Fruit fly (Drosophila melanogaster) whole organism, embryonic: Measurements from ENCODE around the gene Pcd.

ENCODE experiments used
- BEAF-32 ChIP-seq: fragments of 200-800 bp; sonication (Bioruptor generic); optimal IDR thresholded peaks from 3 replicates; lab custom pipeline; 2017; ENCODE audit warnings: missing biosample characterization, missing genetic modification characterization, mild to moderate bottlenecking, moderate library complexity, missing genetic modification reagents
- Bgb ChIP-seq: fragments of 200-800 bp; sonication (Bioruptor generic); IDR thresholded peaks from 2 replicates; pipeline ENCODE4 v1.3.6; 2022; ENCODE audit warnings: missing biosample characterization, missing genetic modification characterization; ENCODE audit not compliant: partially characterized antibody
- CG10565 ChIP-seq: fragments of 200-800 bp; sonication (Bioruptor generic); optimal IDR thresholded peaks from 3 replicates; lab custom pipeline; 2016; ENCODE audit warnings: missing biosample characterization, mild to moderate bottlenecking, missing genetic modification characterization
- CG12299 ChIP-seq: fragments of 200-800 bp; sonication (Bioruptor generic); optimal IDR thresholded peaks from 2 replicates; lab custom pipeline; 2018; ENCODE audit warnings: missing biosample characterization, mild to moderate bottlenecking, missing genetic modification characterization
- CG13775 ChIP-seq: fragments of 200-800 bp; sonication (Bioruptor generic); optimal IDR thresholded peaks from 3 replicates; lab custom pipeline; 2017; ENCODE audit warnings: missing biosample characterization, mild to moderate bottlenecking, missing genetic modification characterization
- CG14014 ChIP-seq: fragments of 200-800 bp; sonication (Bioruptor generic); IDR thresholded peaks from 2 replicates; pipeline ENCODE4 v1.3.6; 2022; ENCODE audit warnings: missing biosample characterization, missing genetic modification characterization
- CG14710 ChIP-seq: fragments of 200-800 bp; sonication (Bioruptor generic); optimal IDR thresholded peaks from 3 replicates; lab custom pipeline; 2019; ENCODE audit warnings: missing biosample characterization, mild to moderate bottlenecking, missing genetic modification characterization, moderate library complexity
- CG15073 ChIP-seq: fragments of 200-800 bp; sonication (Bioruptor generic); optimal IDR thresholded peaks from 2 replicates; lab custom pipeline; 2016; ENCODE audit warnings: missing biosample characterization, missing genetic modification characterization
- CG1602 ChIP-seq: fragments of 200-800 bp; sonication (Bioruptor generic); optimal IDR thresholded peaks from 3 replicates; lab custom pipeline; 2016; ENCODE audit warnings: missing biosample characterization, missing genetic modification characterization
- CG1647 ChIP-seq: fragments of 200-800 bp; sonication (Bioruptor generic); optimal IDR thresholded peaks from 3 replicates; lab custom pipeline; 2016; ENCODE audit warnings: missing biosample characterization, missing genetic modification characterization
- CG2116 ChIP-seq: fragments of 200-800 bp; sonication (Bioruptor generic); optimal IDR thresholded peaks from 3 replicates; lab custom pipeline; 2018; ENCODE audit warnings: missing biosample characterization, mild to moderate bottlenecking, missing genetic modification characterization
- CG2129 ChIP-seq: fragments of 200-800 bp; sonication (Bioruptor generic); IDR thresholded peaks from 2 replicates; pipeline ENCODE4 v1.3.6; 2022; ENCODE audit warnings: missing biosample characterization, missing genetic modification characterization; ENCODE audit not compliant: partially characterized antibody
- CG2199 ChIP-seq: fragments of 200-800 bp; sonication (Bioruptor generic); IDR thresholded peaks from 3 replicates; pipeline ENCODE4 v1.3.6; 2022; ENCODE audit warnings: missing biosample characterization, missing genetic modification characterization
- CG2202 ChIP-seq: fragments of 200-800 bp; sonication (Bioruptor generic); optimal IDR thresholded peaks from 2 replicates; lab custom pipeline; 2018; ENCODE audit warnings: missing biosample characterization, mild to moderate bottlenecking, missing genetic modification characterization
- CG31224 ChIP-seq: fragments of 200-800 bp; sonication (Bioruptor generic); IDR thresholded peaks from 2 replicates; pipeline ENCODE4 v1.3.6; 2022; ENCODE audit warnings: missing biosample characterization, missing genetic modification characterization
- CG34422 ChIP-seq: fragments of 200-800 bp; sonication (Bioruptor generic); IDR thresholded peaks from 3 replicates; pipeline ENCODE4 v1.3.6; 2022; ENCODE audit warnings: missing biosample characterization, missing genetic modification characterization
- CG4328 ChIP-seq: fragments of 200-800 bp; sonication (Bioruptor generic); optimal IDR thresholded peaks from 3 replicates; lab custom pipeline; 2017; ENCODE audit warnings: missing biosample characterization, missing genetic modification reagents, missing genetic modification characterization
- CG6791 ChIP-seq: fragments of 200-800 bp; sonication (Bioruptor generic); IDR thresholded peaks from 3 replicates; pipeline ENCODE4 v1.3.6; 2022; ENCODE audit warnings: missing biosample characterization, missing genetic modification characterization; ENCODE audit not compliant: partially characterized antibody
- CG8924 ChIP-seq: fragments of 200-800 bp; optimal IDR thresholded peaks from 3 replicates; lab custom pipeline; 2019; ENCODE audit warnings: missing biosample characterization, mild to moderate bottlenecking, missing genetic modification characterization, moderate library complexity
- Dip2 ChIP-seq: fragments of 200-800 bp; sonication (Bioruptor generic); IDR thresholded peaks from 2 replicates; pipeline ENCODE4 v1.3.6; 2022; ENCODE audit warnings: missing biosample characterization, missing genetic modification characterization
- Doc3 ChIP-seq: fragments of 200-800 bp; sonication (Bioruptor generic); IDR thresholded peaks from 3 replicates; pipeline ENCODE4 v1.3.6; 2022; ENCODE audit warnings: missing biosample characterization, missing genetic modification characterization; ENCODE audit not compliant: partially characterized antibody
- HHEX ChIP-seq: fragments of 200-800 bp; sonication (Bioruptor generic); optimal IDR thresholded peaks from 3 replicates; lab custom pipeline; 2017; ENCODE audit warnings: missing biosample characterization, mild to moderate bottlenecking, missing genetic modification characterization, missing genetic modification reagents
- Hr3 ChIP-seq: fragments of 200-800 bp; sonication (Bioruptor generic); optimal IDR thresholded peaks from 3 replicates; lab custom pipeline; 2016; ENCODE audit warnings: missing biosample characterization, missing genetic modification characterization
- Neu2 ChIP-seq: fragments of 200-800 bp; sonication (Bioruptor generic); optimal IDR thresholded peaks from 3 replicates; lab custom pipeline; 2016; ENCODE audit warnings: missing biosample characterization, missing genetic modification characterization, borderline replicate concordance
- NfI ChIP-seq: fragments of 200-800 bp; sonication (Bioruptor generic); optimal IDR thresholded peaks from 3 replicates; lab custom pipeline; 2018; ENCODE audit warnings: missing biosample characterization, mild to moderate bottlenecking, missing genetic modification characterization, moderate library complexity
- Sin3A ChIP-seq: fragments of >200 bp; optimal IDR thresholded peaks from 2 replicates; lab custom pipeline; 2018
- Six4 ChIP-seq: fragments of 200-800 bp; sonication (Bioruptor generic); optimal IDR thresholded peaks from 2 replicates; lab custom pipeline; 2016; ENCODE audit warnings: missing biosample characterization, missing genetic modification characterization
- Sox100B ChIP-seq: fragments of 200-800 bp; sonication (Bioruptor generic); optimal IDR thresholded peaks from 3 replicates; lab custom pipeline; 2018; ENCODE audit warnings: missing biosample characterization, mild to moderate bottlenecking, missing genetic modification characterization
- Sry-β ChIP-seq: fragments of 200-800 bp; sonication (Bioruptor generic); optimal IDR thresholded peaks from 2 replicates; lab custom pipeline; 2018; ENCODE audit warnings: missing biosample characterization, mild to moderate bottlenecking, missing genetic modification characterization, moderate library complexity
- Taf1 ChIP-seq: fragments of 200-800 bp; sonication (Bioruptor generic); IDR thresholded peaks from 2 replicates; pipeline ENCODE4 v1.3.6; 2022; ENCODE audit warnings: missing biosample characterization, missing genetic modification characterization
- Tbp ChIP-seq: fragments of >200 bp; optimal IDR thresholded peaks from 2 replicates; lab custom pipeline; 2018; ENCODE audit warnings: missing biosample characterization, missing genetic modification characterization
- bab2 ChIP-seq: fragments of 200-800 bp; sonication (Bioruptor generic); optimal IDR thresholded peaks from 2 replicates; lab custom pipeline; 2016; ENCODE audit warnings: missing biosample characterization, missing genetic modification characterization
- bowl ChIP-seq: fragments of 200-800 bp; sonication (Bioruptor generic); IDR thresholded peaks from 2 replicates; pipeline ENCODE4 v1.3.6; 2022; ENCODE audit warnings: missing biosample characterization, missing genetic modification characterization
- crol ChIP-seq: fragments of 200-800 bp; sonication (Bioruptor generic); IDR thresholded peaks from 2 replicates; pipeline ENCODE4 v1.3.6; 2022; ENCODE audit warnings: missing biosample characterization, missing genetic modification characterization
- crp ChIP-seq, 2 experiments: fragments of 200-800 bp; sonication (Bioruptor generic); optimal IDR thresholded peaks; 2 replicates in 1 of 2; 3 replicates in 1 of 2; lab custom pipeline; 2017; ENCODE audit warnings: missing biosample characterization in 2 of 2, missing genetic modification characterization in 2 of 2, mild to moderate bottlenecking in 1 of 2, moderate library complexity in 1 of 2
- ems ChIP-seq: fragments of 200-800 bp; sonication (Bioruptor generic); optimal IDR thresholded peaks from 3 replicates; lab custom pipeline; 2016; ENCODE audit warnings: missing biosample characterization, missing genetic modification characterization
- ewg ChIP-seq: fragments of 200-800 bp; sonication (Bioruptor generic); optimal IDR thresholded peaks from 3 replicates; lab custom pipeline; 2017; ENCODE audit warnings: mild to moderate bottlenecking, missing biosample characterization, missing genetic modification reagents, missing genetic modification characterization
- hb ChIP-seq: fragments of 200-800 bp; sonication (Bioruptor generic); IDR thresholded peaks from 3 replicates; pipeline ENCODE4 v1.3.6; 2022; ENCODE audit warnings: missing biosample characterization, missing genetic modification characterization; ENCODE audit not compliant: partially characterized antibody
- hbn ChIP-seq: fragments of 200-800 bp; sonication (Bioruptor generic); IDR thresholded peaks from 2 replicates; pipeline ENCODE4 v1.3.6; 2022; ENCODE audit warnings: missing biosample characterization, missing genetic modification characterization; ENCODE audit not compliant: partially characterized antibody
- ind ChIP-seq: fragments of 200-800 bp; sonication (Bioruptor generic); optimal IDR thresholded peaks from 3 replicates; lab custom pipeline; 2016; ENCODE audit warnings: missing biosample characterization, missing genetic modification characterization
- insv ChIP-seq, 2 experiments: fragments of 200-800 bp; sonication (Bioruptor generic); optimal IDR thresholded peaks; 3 replicates each; lab custom pipeline; 2016 to 2018; ENCODE audit warnings: missing biosample characterization in 2 of 2, missing genetic modification characterization in 2 of 2
- ken ChIP-seq: fragments of 200-800 bp; sonication (Bioruptor generic); IDR thresholded peaks from 3 replicates; pipeline ENCODE4 v1.3.6; 2022; ENCODE audit warnings: missing biosample characterization, missing genetic modification characterization
- lov ChIP-seq, 2 experiments: fragments of 200-800 bp in 1 of 2; fragments of >200 bp in 1 of 2; sonication (Bioruptor generic) in 1 of 2; IDR thresholded peaks in 1 of 2; optimal IDR thresholded peaks in 1 of 2; 2 replicates in 1 of 2; 3 replicates in 1 of 2; pipeline versions ENCODE4 v1.3.6 to Lab custom; 2017 to 2022; ENCODE audit warnings: missing biosample characterization in 1 of 2, missing genetic modification characterization in 1 of 2
- nmo ChIP-seq: fragments of 200-800 bp; sonication (Bioruptor generic); optimal IDR thresholded peaks from 2 replicates; lab custom pipeline; 2018; ENCODE audit warnings: missing biosample characterization, mild to moderate bottlenecking, missing genetic modification characterization, moderate library complexity
- rib ChIP-seq: fragments of 200-800 bp; sonication (Bioruptor generic); IDR thresholded peaks from 2 replicates; pipeline ENCODE4 v1.3.6; 2022; ENCODE audit warnings: missing biosample characterization, missing genetic modification characterization
- sens-2 ChIP-seq: fragments of 200-800 bp; sonication (Bioruptor generic); IDR thresholded peaks from 2 replicates; pipeline ENCODE4 v1.3.6; 2022; ENCODE audit warnings: missing biosample characterization, missing genetic modification characterization
- so ChIP-seq: fragments of 200-800 bp; sonication (Bioruptor generic); IDR thresholded peaks from 3 replicates; pipeline ENCODE4 v1.3.6; 2022; ENCODE audit warnings: missing biosample characterization, missing genetic modification characterization
- stc ChIP-seq: fragments of 200-800 bp; sonication (Bioruptor generic); IDR thresholded peaks from 2 replicates; pipeline ENCODE4 v1.3.6; 2022; ENCODE audit warnings: missing biosample characterization, missing genetic modification characterization
- tgo ChIP-seq: fragments of 200-800 bp; sonication (Bioruptor generic); IDR thresholded peaks from 3 replicates; pipeline ENCODE4 v1.3.6; 2022; ENCODE audit warnings: missing biosample characterization, missing genetic modification characterization
- tll ChIP-seq, 2 experiments: fragments of 200-800 bp in 1 of 2; fragments of >200 bp in 1 of 2; sonication (Bioruptor generic) in 1 of 2; optimal IDR thresholded peaks; 2 replicates each; lab custom pipeline; 2017 to 2019; ENCODE audit warnings: missing biosample characterization in 2 of 2, missing genetic modification characterization in 2 of 2, mild to moderate bottlenecking in 1 of 2, moderate library complexity in 1 of 2
- z ChIP-seq: fragments of 200-800 bp; sonication (Bioruptor generic); IDR thresholded peaks from 3 replicates; pipeline ENCODE4 v1.3.6; 2022; ENCODE audit warnings: missing biosample characterization, missing genetic modification characterization

The Pcd gene

DNA sequence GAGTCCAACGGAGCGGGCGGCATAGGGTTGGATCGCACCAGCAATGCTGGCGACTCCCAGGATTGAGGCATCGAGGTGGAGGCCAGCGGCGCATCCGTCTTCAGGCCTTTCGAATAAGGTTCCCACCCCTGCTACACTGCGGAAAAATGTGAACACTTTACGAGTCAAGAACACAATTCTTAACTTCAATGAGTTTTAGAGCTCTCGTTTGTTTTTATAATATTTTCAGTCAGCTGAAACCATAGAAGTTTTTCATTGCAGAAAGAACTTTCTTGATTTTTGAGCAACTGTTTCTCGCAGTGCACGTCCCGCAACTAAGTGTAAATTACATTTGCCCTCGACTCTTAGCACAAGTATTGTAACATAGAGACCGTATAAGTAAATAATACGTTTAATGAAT lies 26.6 kb upstream of the Pcd start (continued):
- 0 out of 3 replicates have a peak, but pooled peaks have one; percentile 16 for TF ChIP-seq ken (GFP tag; lab: Robert Waterston, UW)
- TF ChIP-seq Dip2: no peak
- TF ChIP-seq Hr3 (GFP tag; lab: Kevin White, UChicago): no peak
- no peak for TF ChIP-seq Bgb (GFP tag; lab: Robert Waterston, UW)
- no peak for TF ChIP-seq CG2116 (GFP tag; lab: Kevin White, UChicago)
- TF ChIP-seq Neu2 (GFP tag; lab: Kevin White, UChicago): no peak
- no peak for TF ChIP-seq Tbp (GFP tag; lab: Kevin White, UChicago)
- no peak for TF ChIP-seq CG6791 (GFP tag; lab: Robert Waterston, UW)
- TF ChIP-seq hb (GFP tag; lab: Robert Waterston, UW): no peak
- no peak for TF ChIP-seq Sry-β (GFP tag; lab: Kevin White, UChicago)
- TF ChIP-seq CG14014 (GFP tag; lab: Robert Waterston, UW): no peak
- no peak for TF ChIP-seq CG15073 (GFP tag; lab: Kevin White, UChicago)
- no peak for TF ChIP-seq CG4328
- TF ChIP-seq CG2202 (tag; lab: Kevin White, UChicago): no peak
- peak; percentile 14 for TF ChIP-seq nmo
- no peak for TF ChIP-seq tll (GFP tag; optimal IDR thresholded peaks at IDR 0.05; lab: Kevin White, UChicago)
- no peak for TF ChIP-seq CG10565 (GFP tag; lab: Kevin White, UChicago)
- TF ChIP-seq CG13775 (GFP tag; lab: Kevin White, UChicago): no peak
- TF ChIP-seq sens-2 (GFP tag; lab: Robert Waterston, UW): no peak
- no peak for TF ChIP-seq Taf1 (GFP tag; lab: Robert Waterston, UW)
- peak; percentile 38 for TF ChIP-seq CG14710 (tag; lab: Kevin White, UChicago)
- TF ChIP-seq hbn (GFP tag; lab: Robert Waterston, UW): no peak
- TF ChIP-seq Doc3 (GFP tag; lab: Robert Waterston, UW): no peak
- no peak for TF ChIP-seq CG2129
- TF ChIP-seq CG1647 (GFP tag; lab: Kevin White, UChicago): no peak
- TF ChIP-seq CG34422 (GFP tag; lab: Robert Waterston, UW): 0 out of 3 replicates have a peak, but pooled peaks have one; percentile 11
- TF ChIP-seq CG31224 (GFP tag; lab: Robert Waterston, UW): no peak
- TF ChIP-seq tgo (GFP tag; lab: Robert Waterston, UW): no peak
- no peak for TF ChIP-seq ems (GFP tag; lab: Kevin White, UChicago)
- no peak for TF ChIP-seq Six4 (GFP tag; lab: Kevin White, UChicago)
- TF ChIP-seq bab2 (GFP tag; lab: Kevin White, UChicago): no peak
- TF ChIP-seq ind (GFP tag; lab: Kevin White, UChicago): no peak
- no peak for TF ChIP-seq crol (GFP tag; lab: Robert Waterston, UW)
- no peak for TF ChIP-seq stc (GFP tag; lab: Robert Waterston, UW)
- no peak for TF ChIP-seq crp (GFP tag; optimal IDR thresholded peaks at IDR 0.05; lab: Kevin White, UChicago)
- TF ChIP-seq BEAF-32 (GFP tag; lab: Kevin White, UChicago): no peak
- no peak for TF ChIP-seq z (GFP tag; lab: Robert Waterston, UW)
- TF ChIP-seq so (GFP tag; lab: Robert Waterston, UW): no peak
- no peak for TF ChIP-seq CG8924 (tag; lab: Kevin White, UChicago)
- TF ChIP-seq NfI: no peak
- peak; percentile 18 for TF ChIP-seq CG1602 (GFP tag; lab: Kevin White, UChicago)
- TF ChIP-seq ewg: no peak
- no peak for TF ChIP-seq lov (optimal IDR thresholded peaks at IDR 0.05; lab: Kevin White, UChicago)
- TF ChIP-seq lov (GFP tag; IDR thresholded peaks at IDR 0.05; lab: Robert Waterston, UW): no peak
- no peak for TF ChIP-seq bowl (GFP tag; lab: Robert Waterston, UW)
- no peak for TF ChIP-seq insv (GFP tag; optimal IDR thresholded peaks at IDR 0.05; lab: Kevin White, UChicago)
- no peak for TF ChIP-seq Sox100B
- TF ChIP-seq CG12299 (tag; lab: Kevin White, UChicago): no peak
- no peak for TF ChIP-seq CG2199 (GFP tag; lab: Robert Waterston, UW)
- TF ChIP-seq Sin3A (lab: Kevin White, UChicago): no peak
- no peak for TF ChIP-seq HHEX (GFP tag; lab: Kevin White, UChicago)
- no peak for TF ChIP-seq rib (GFP tag; lab: Robert Waterston, UW)
